Fruit fly (Drosophila melanogaster): ENCODE data around the gene TM9SF3.

Gene TM9SF3

dm6 chr3L:5603860-5604415 is at the start of gene TM9SF3:
TSS of gene TM9SF3 (minus strand) at chr3L:5603979.
- TF ChIP-seq noc (tag; optimal IDR thresholded peaks at IDR 0.05) = no peak

dm6 chr3L:5643733-5644132 is 40.0 kb upstream of the TM9SF3 start:
- TF ChIP-seq noc (tag; optimal IDR thresholded peaks at IDR 0.05) = no peak

- TF ChIP-seq noc (tag; optimal IDR thresholded peaks at IDR 0.05) = no peak
These were observed 39.1 kb upstream of the TM9SF3 start for dm6 chr3L:5642837-5643236.

- no peak for TF ChIP-seq noc (tag; optimal IDR thresholded peaks at IDR 0.05)
These were observed 37.8 kb upstream of the TM9SF3 start for dm6 chr3L:5641547-5641946.

dm6 chr3L:5641120-5641519 is 37.3 kb upstream of the TM9SF3 start:
- no peak for TF ChIP-seq noc (tag; optimal IDR thresholded peaks at IDR 0.05)

- no peak for TF ChIP-seq noc (tag; optimal IDR thresholded peaks at IDR 0.05)
These were observed 36.9 kb upstream of the TM9SF3 start for dm6 chr3L:5640689-5641088.

dm6 chr3L:5639474-5639873 is 35.7 kb upstream of the TM9SF3 start:
- no peak for TF ChIP-seq noc (tag; optimal IDR thresholded peaks at IDR 0.05)

dm6 chr3L:5638542-5639045 is 34.8 kb upstream of the TM9SF3 start:
- TF ChIP-seq noc (tag; optimal IDR thresholded peaks at IDR 0.05) = no peak

- TF ChIP-seq noc (tag; optimal IDR thresholded peaks at IDR 0.05) = no peak
These were observed 33.7 kb upstream of the TM9SF3 start for dm6 chr3L:5637477-5637876.

dm6 chr3L:5635237-5636025 is 31.7 kb upstream of the TM9SF3 start:
- no peak for TF ChIP-seq noc (tag; optimal IDR thresholded peaks at IDR 0.05)

- no peak for TF ChIP-seq noc (tag; optimal IDR thresholded peaks at IDR 0.05)
These were observed 30.6 kb upstream of the TM9SF3 start for dm6 chr3L:5634188-5634894.

- TF ChIP-seq noc (tag; optimal IDR thresholded peaks at IDR 0.05) = no peak
These were observed 29.7 kb upstream of the TM9SF3 start for dm6 chr3L:5633247-5634187.

- TF ChIP-seq noc (tag; optimal IDR thresholded peaks at IDR 0.05) = no peak
These were observed 28.1 kb upstream of the TM9SF3 start for dm6 chr3L:5631917-5632316.

- no peak for TF ChIP-seq noc (tag; optimal IDR thresholded peaks at IDR 0.05)
These were observed 26.9 kb upstream of the TM9SF3 start, which contains the start of gene Blimp-1 for dm6 chr3L:5630608-5631080. TSS of gene Blimp-1 (plus strand) at chr3L:5630983.

dm6 chr3L:5630176-5630583 is 26.4 kb upstream of the TM9SF3 start:
- no peak for TF ChIP-seq noc (tag; optimal IDR thresholded peaks at IDR 0.05)
